Worm (Caenorhabditis elegans) whole organism, L4/young adult: Measurements from ENCODE around the gene C29F9.2.

Experiments used
- W03F9.2 ChIP-seq: fragments of 150-350 bp; optimal IDR thresholded peaks from 2 replicates; lab custom pipeline; 2014; ENCODE audit warnings: missing biosample characterization, missing genetic modification characterization
- him-1 ChIP-seq: sonication (generic microtip); optimal IDR thresholded peaks from 2 replicates; lab custom pipeline; 2016; ENCODE audit warnings: missing genotype, missing genetic modification reagents, missing genetic modification characterization, missing compliant biosample characterization

DNA sequence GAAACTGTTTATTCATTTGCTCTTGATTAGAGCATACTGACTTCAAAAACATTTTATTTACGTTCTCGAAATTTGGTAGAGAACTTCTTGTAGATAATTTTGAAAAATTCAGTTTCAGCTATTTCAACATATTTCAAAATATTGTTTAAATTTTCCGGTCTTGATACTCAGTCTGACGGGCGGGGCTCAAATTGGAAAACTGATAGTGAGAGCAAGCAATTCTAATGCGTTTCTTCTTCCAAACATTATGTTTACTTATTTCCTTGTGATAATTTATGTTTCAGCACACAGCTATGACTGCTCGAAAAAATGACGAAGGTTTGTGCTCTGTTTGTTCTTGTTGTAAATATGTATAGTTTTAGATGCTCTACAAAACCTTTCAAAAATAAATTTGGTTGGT lies 10.5 kb upstream of the C29F9.2 start, which contains the start of gene pals-24:
- TF ChIP-seq him-1 (tag; lab: Kevin White, UChicago) (no peak), W03F9.2 (tag; lab: Kevin White, UChicago) (no peak)
